Worm (Caenorhabditis elegans): ENCODE data around the gene C49F8.15.

DNA sequence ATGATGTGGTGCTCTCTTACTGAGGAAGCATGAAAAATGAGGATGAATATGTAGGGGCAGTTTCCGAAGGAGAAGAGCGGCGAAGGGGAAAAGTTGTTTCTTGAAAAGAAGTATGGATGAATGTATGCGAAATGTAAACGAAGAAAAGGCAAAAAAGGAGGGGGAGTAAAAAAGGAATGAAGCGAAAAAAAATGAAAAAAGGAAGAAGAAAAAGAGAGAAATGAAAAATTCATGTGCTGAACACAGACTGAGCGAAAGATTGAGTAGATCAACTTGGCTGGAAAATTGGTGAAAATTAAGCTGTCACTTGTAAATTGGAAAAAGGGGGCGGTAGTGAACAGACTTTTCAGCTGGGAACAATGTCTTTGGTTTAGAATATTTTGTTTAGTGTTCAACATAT lies 2.5 kb upstream of the C49F8.15 start, which contains the start of gene C49F8.1:
- TF ChIP-seq ceh-16 (tag; optimal IDR thresholded peaks at IDR 0.05) (no peak), nhr-23 (tag; optimal IDR thresholded peaks at IDR 0.05) (no peak), mdl-1 (tag; optimal IDR thresholded peaks at IDR 0.05) (no peak)
